Fruit fly (Drosophila melanogaster) whole organism, pupa: ENCODE measurements around the gene Rab10.

Experiments used
- CG10348 ChIP-seq: fragments of 200-800 bp; sonication (Bioruptor generic); IDR thresholded peaks from 2 replicates; pipeline ENCODE4 v1.3.6; 2022; ENCODE audit warnings: missing biosample characterization, missing genetic modification characterization
- CG12605 ChIP-seq: fragments of 200-800 bp; sonication (Bioruptor generic); IDR thresholded peaks from 2 replicates; pipeline ENCODE4 v1.3.6; 2022; ENCODE audit warnings: missing biosample characterization, missing genetic modification characterization
- CG14655 ChIP-seq: fragments of 200-800 bp; sonication (Bioruptor generic); optimal IDR thresholded peaks from 3 replicates; lab custom pipeline; 2017; ENCODE audit warnings: mild to moderate bottlenecking, missing biosample characterization, missing genetic modification reagents, missing genetic modification characterization
- CG17806 ChIP-seq: fragments of 200-800 bp; sonication (Bioruptor generic); optimal IDR thresholded peaks from 2 replicates; lab custom pipeline; 2018; ENCODE audit warnings: missing biosample characterization, mild to moderate bottlenecking, missing genetic modification characterization, moderate library complexity
- CG32121 ChIP-seq: fragments of 200-800 bp; sonication (Bioruptor generic); IDR thresholded peaks from 2 replicates; pipeline ENCODE4 v1.3.6; 2022; ENCODE audit warnings: missing biosample characterization, missing genetic modification characterization
- CG4496 ChIP-seq: fragments of 200-800 bp; sonication (Bioruptor generic); IDR thresholded peaks from 3 replicates; pipeline ENCODE4 v1.3.6; 2022; ENCODE audit warnings: missing biosample characterization, missing genetic modification characterization
- CG9948 ChIP-seq: fragments of 200-800 bp; sonication (Bioruptor generic); optimal IDR thresholded peaks from 2 replicates; lab custom pipeline; 2018; ENCODE audit warnings: missing biosample characterization, mild to moderate bottlenecking, missing genetic modification characterization, moderate library complexity
- Ets98B ChIP-seq: fragments of 200-800 bp; sonication (Bioruptor generic); IDR thresholded peaks from 2 replicates; pipeline ENCODE4 v1.3.6; 2022; ENCODE audit warnings: missing biosample characterization, missing genetic modification characterization

DNA sequence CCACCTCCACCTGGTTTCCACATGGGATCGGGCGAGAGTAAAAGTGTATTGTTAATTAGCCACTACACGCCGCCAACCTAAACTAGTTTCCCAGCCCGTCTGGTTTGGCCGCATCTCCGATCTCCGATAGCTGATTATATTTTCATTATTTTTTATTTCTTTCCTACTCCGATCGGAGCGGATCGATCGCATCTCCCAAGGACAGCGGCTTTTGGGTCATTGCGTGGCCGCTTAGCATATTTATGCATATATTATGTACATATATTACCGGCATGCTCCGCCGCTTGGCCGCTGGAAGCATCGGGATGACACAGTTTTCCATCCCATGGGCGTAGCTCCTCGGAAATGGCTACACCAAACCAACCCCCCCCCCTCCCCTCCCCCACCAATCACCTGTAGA is 13.2 kb upstream of the Rab10 start:
- TF ChIP-seq CG9948 (tag; lab: Kevin White, UChicago) (no peak), CG14655 (GFP tag; lab: Kevin White, UChicago) (no peak), CG4496 (no peak), CG32121 (GFP tag; lab: Robert Waterston, UW) (no peak), CG12605 (GFP tag; lab: Robert Waterston, UW) (no peak), Ets98B (GFP tag; lab: Robert Waterston, UW) (no peak), CG10348 (GFP tag; lab: Robert Waterston, UW) (no peak), CG17806 (tag; lab: Kevin White, UChicago) (no peak)
